Worm (Caenorhabditis elegans) whole organism, L4/young adult: Measurements from ENCODE around the gene lron-2.
A peak's percentile ranks its signal among the peaks of the same experiment; 100 is the strongest.

Experiments used
- W03F9.2 ChIP-seq: fragments of 150-350 bp; optimal IDR thresholded peaks from 2 replicates; lab custom pipeline; 2014; ENCODE audit warnings: missing biosample characterization, missing genetic modification characterization
- dao-5 ChIP-seq: sonication (generic microtip); optimal IDR thresholded peaks from 2 replicates; lab custom pipeline; 2016; ENCODE audit warnings: missing genotype, missing genetic modification characterization, moderate library complexity, missing compliant biosample characterization
- him-1 ChIP-seq: sonication (generic microtip); optimal IDR thresholded peaks from 2 replicates; lab custom pipeline; 2016; ENCODE audit warnings: missing genotype, missing genetic modification reagents, missing genetic modification characterization, missing compliant biosample characterization

lron-2 gene

ce11 chrV:9287460-9287859 is at the start of gene lron-2:
TSS of gene lron-2 (minus strand) at chrV:9287560.
- TF ChIP-seq dao-5 (tag; lab: Kevin White, UChicago) (no peak), W03F9.2 (tag; lab: Kevin White, UChicago) (no peak), him-1 (tag; lab: Kevin White, UChicago) (no peak)

- TF ChIP-seq dao-5 (tag; lab: Kevin White, UChicago) (no peak), him-1 (tag; lab: Kevin White, UChicago) (no peak), W03F9.2 (tag; lab: Kevin White, UChicago) (no peak)
These were observed 49.1 kb upstream of the lron-2 start, which contains the start of gene coq-6 for ce11 chrV:9336462-9336861. TSS of gene coq-6 (plus strand) at chrV:9336762.

ce11 chrV:9334216-9334615 is 46.9 kb upstream of the lron-2 start, which contains the start of gene ucp-4:
TSS of gene ucp-4 (plus strand) at chrV:9334298.
- TF ChIP-seq W03F9.2 (tag; lab: Kevin White, UChicago) (peak; percentile 29), dao-5 (tag; lab: Kevin White, UChicago) (no peak)

- TF ChIP-seq dao-5 (tag; lab: Kevin White, UChicago) (no peak), W03F9.2 (tag; lab: Kevin White, UChicago) (no peak), him-1 (tag; lab: Kevin White, UChicago) (no peak)
These were observed 46.1 kb upstream of the lron-2 start, which contains the start of gene acl-14 for ce11 chrV:9333316-9334048. TSS of gene acl-14 (minus strand) at chrV:9333631.

- TF ChIP-seq dao-5 (tag; lab: Kevin White, UChicago) = no peak
- TF ChIP-seq W03F9.2 (tag; lab: Kevin White, UChicago) = no peak
- no peak for TF ChIP-seq him-1 (tag; lab: Kevin White, UChicago)
These were observed 45.4 kb upstream of the lron-2 start for ce11 chrV:9332611-9333315.

ce11 chrV:9329245-9329979 is 42.1 kb upstream of the lron-2 start:
- no peak for TF ChIP-seq W03F9.2 (tag; lab: Kevin White, UChicago)
- no peak for TF ChIP-seq him-1 (tag; lab: Kevin White, UChicago)
- no peak for TF ChIP-seq dao-5 (tag; lab: Kevin White, UChicago)

ce11 chrV:9328670-9329069 is 41.3 kb upstream of the lron-2 start, which contains the start of gene K07B1.4:
TSS of gene K07B1.4 (plus strand) at chrV:9328970.
- no peak for TF ChIP-seq dao-5 (tag; lab: Kevin White, UChicago)
- TF ChIP-seq W03F9.2 (tag; lab: Kevin White, UChicago) = no peak
- no peak for TF ChIP-seq him-1 (tag; lab: Kevin White, UChicago)

ce11 chrV:9327691-9328090 is 40.3 kb upstream of the lron-2 start:
- TF ChIP-seq W03F9.2 (tag; lab: Kevin White, UChicago) (no peak), him-1 (tag; lab: Kevin White, UChicago) (no peak), dao-5 (tag; lab: Kevin White, UChicago) (no peak)

ce11 chrV:9326903-9327302 is 39.5 kb upstream of the lron-2 start:
- TF ChIP-seq dao-5 (tag; lab: Kevin White, UChicago) = peak; percentile 20
- TF ChIP-seq him-1 (tag; lab: Kevin White, UChicago) = no peak

ce11 chrV:9324167-9324566 is 36.8 kb upstream of the lron-2 start:
- TF ChIP-seq him-1 (tag; lab: Kevin White, UChicago) = no peak
- no peak for TF ChIP-seq W03F9.2 (tag; lab: Kevin White, UChicago)
- TF ChIP-seq dao-5 (tag; lab: Kevin White, UChicago) = no peak

- TF ChIP-seq him-1 (tag; lab: Kevin White, UChicago) = no peak
- no peak for TF ChIP-seq W03F9.2 (tag; lab: Kevin White, UChicago)
- TF ChIP-seq dao-5 (tag; lab: Kevin White, UChicago) = no peak
These were observed 35.5 kb upstream of the lron-2 start, which contains the start of gene tag-153 for ce11 chrV:9322886-9323285. TSS of gene tag-153 (plus strand) at chrV:9323085.

ce11 chrV:9321185-9321584 is 33.8 kb upstream of the lron-2 start, which contains the start of gene F44A2.7:
TSS of gene F44A2.7 (plus strand) at chrV:9321485.
- no peak for TF ChIP-seq W03F9.2 (tag; lab: Kevin White, UChicago)
- TF ChIP-seq him-1 (tag; lab: Kevin White, UChicago) = no peak
- TF ChIP-seq dao-5 (tag; lab: Kevin White, UChicago) = no peak

- TF ChIP-seq W03F9.2 (tag; lab: Kevin White, UChicago) (no peak), him-1 (tag; lab: Kevin White, UChicago) (peak; percentile 88), dao-5 (tag; lab: Kevin White, UChicago) (peak; percentile 79)
These were observed 30.7 kb upstream of the lron-2 start, which contains the start of gene kvs-3 for ce11 chrV:9318046-9318445. TSS of gene kvs-3 (plus strand) at chrV:9318311.
